Fruit fly (Drosophila melanogaster): ENCODE data around the gene bru1.

DNA sequence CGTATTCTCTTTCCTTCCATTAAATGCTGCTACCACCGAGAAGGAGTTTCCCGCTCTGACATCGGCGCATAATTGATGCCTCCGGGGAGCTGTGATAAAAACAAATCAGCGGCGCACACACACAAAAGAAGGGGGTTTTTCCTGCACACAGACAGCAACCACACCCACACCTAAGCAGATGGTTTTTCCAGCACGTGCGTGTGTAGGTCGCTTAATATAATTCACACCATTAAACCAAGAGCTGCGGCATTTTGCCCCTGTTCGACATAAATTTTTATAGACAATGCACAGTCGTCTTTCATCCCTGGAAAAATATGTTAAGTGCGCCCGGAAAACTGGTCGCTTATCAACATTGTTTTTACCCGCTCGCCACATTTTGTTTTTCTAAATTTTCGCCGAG lies 77.5 kb downstream of the bru1 start:
- no peak for TF ChIP-seq CG18599 (GFP tag; optimal IDR thresholded peaks at IDR 0.05)
- TF ChIP-seq CG18619 (GFP tag; optimal IDR thresholded peaks at IDR 0.05): no peak
- TF ChIP-seq fd3F (GFP tag; optimal IDR thresholded peaks at IDR 0.05): no peak
- TF ChIP-seq CG7963 (GFP tag; IDR thresholded peaks at IDR 0.05; ENCODE audit: partially characterized antibody): no peak
- TF ChIP-seq CG11504 (tag; optimal IDR thresholded peaks at IDR 0.05): no peak
- TF ChIP-seq Ravus (GFP tag; IDR thresholded peaks at IDR 0.05): no peak
- TF ChIP-seq h (optimal IDR thresholded peaks at IDR 0.05): no peak
- TF ChIP-seq tx (GFP tag; optimal IDR thresholded peaks at IDR 0.05): no peak
- TF ChIP-seq CG32767 (GFP tag; IDR thresholded peaks at IDR 0.05): no peak
- TF ChIP-seq Bdp1 (GFP tag; optimal IDR thresholded peaks at IDR 0.05): no peak
- no peak for TF ChIP-seq MESR4 (GFP tag; optimal IDR thresholded peaks at IDR 0.05)
- no peak for TF ChIP-seq CG12155 (GFP tag; optimal IDR thresholded peaks at IDR 0.05)
- no peak for TF ChIP-seq HmgD (GFP tag; optimal IDR thresholded peaks at IDR 0.05)

Measured in whole organism, embryonic.